Fruit fly (Drosophila melanogaster): ENCODE data around the gene Mpp6.

- TF ChIP-seq Xbp1 (GFP tag; optimal IDR thresholded peaks at IDR 0.05) (no peak), cwo (GFP tag; optimal IDR thresholded peaks at IDR 0.05) (peak; percentile 12), gro (GFP tag; optimal IDR thresholded peaks at IDR 0.05) (no peak), Dek (tag; optimal IDR thresholded peaks at IDR 0.05) (no peak), psq (GFP tag; optimal IDR thresholded peaks at IDR 0.05) (no peak), CG31224 (GFP tag; IDR thresholded peaks at IDR 0.05) (no peak), h (optimal IDR thresholded peaks at IDR 0.05) (no peak), fru (optimal IDR thresholded peaks at IDR 0.05) (no peak), CG16815 (GFP tag; optimal IDR thresholded peaks at IDR 0.05) (no peak), zfh1 (GFP tag; IDR thresholded peaks at IDR 0.05) (no peak), dpn (GFP tag; optimal IDR thresholded peaks at IDR 0.05) (peak in 1 of 2 experiments; percentile 2)
These were observed 40.4 kb downstream of the Mpp6 start for dm6 chr2L:21196511-21196910.
